Worm (Caenorhabditis elegans) whole organism, L3 larva: ENCODE results near the gene nog-1.
A peak's percentile ranks its signal among the peaks of the same experiment; 100 is the strongest.

ENCODE experiments used
- R02D3.7 ChIP-seq: fragments of 150-350 bp; optimal IDR thresholded peaks from 2 replicates; lab custom pipeline; 2014; ENCODE audit warnings: missing biosample characterization, missing genetic modification characterization
- aly-2 ChIP-seq: fragments of 150-350 bp; optimal IDR thresholded peaks from 2 replicates; lab custom pipeline; 2014; ENCODE audit warnings: missing biosample characterization, missing genetic modification characterization
- ama-1 ChIP-seq: fragments of 150-350 bp; optimal IDR thresholded peaks from 2 replicates; lab custom pipeline; 2018
- ceh-16 ChIP-seq: sonication (generic microtip); optimal IDR thresholded peaks from 2 replicates; lab custom pipeline; 2017; ENCODE audit warnings: missing biosample characterization, missing genetic modification characterization
- ceh-28 ChIP-seq: fragments of 150-350 bp; optimal IDR thresholded peaks from 2 replicates; lab custom pipeline; 2014; ENCODE audit warnings: missing biosample characterization, missing genetic modification reagents, missing genetic modification characterization
- ceh-82 ChIP-seq: fragments of 150-350 bp; optimal IDR thresholded peaks from 2 replicates; lab custom pipeline; 2014; ENCODE audit warnings: missing biosample characterization, missing genetic modification characterization
- ceh-9 ChIP-seq: sonication (generic microtip); optimal IDR thresholded peaks from 2 replicates; lab custom pipeline; 2018; ENCODE audit warnings: missing biosample characterization, missing genetic modification characterization
- egl-27 ChIP-seq: sonication (generic microtip); optimal IDR thresholded peaks from 4 replicates; lab custom pipeline; 2017; ENCODE audit warnings: missing biosample characterization, missing genetic modification reagents, missing genetic modification characterization
- egl-5 ChIP-seq: fragments of 150-350 bp; optimal IDR thresholded peaks from 2 replicates; lab custom pipeline; 2017; ENCODE audit warnings: missing biosample characterization, missing genetic modification reagents, missing genetic modification characterization, inconsistent platforms
- elt-1 ChIP-seq: fragments of 150-350 bp; optimal IDR thresholded peaks from 2 replicates; lab custom pipeline; 2014; ENCODE audit warnings: missing biosample characterization, missing genetic modification characterization
- elt-2 ChIP-seq: sonication (generic microtip); optimal IDR thresholded peaks from 2 replicates; lab custom pipeline; 2016; ENCODE audit warnings: missing genetic modification reagents, mild to moderate bottlenecking, missing genetic modification characterization, missing compliant biosample characterization
- elt-3 ChIP-seq, 3 experiments: fragments of 150-350 bp in 1 of 3; sonication (generic microtip) in 2 of 3; optimal IDR thresholded peaks; 2 replicates in 2 of 3; 4 replicates in 1 of 3; lab custom pipeline; 2014 to 2017; ENCODE audit warnings: missing biosample characterization in 3 of 3, missing genetic modification characterization in 3 of 3
- fkh-10 ChIP-seq: sonication (generic microtip); optimal IDR thresholded peaks from 2 replicates; lab custom pipeline; 2017; ENCODE audit warnings: missing biosample characterization, missing genetic modification reagents, missing genetic modification characterization
- fkh-2 ChIP-seq: fragments of 150-350 bp; optimal IDR thresholded peaks from 2 replicates; lab custom pipeline; 2014; ENCODE audit warnings: missing biosample characterization, missing genetic modification reagents, missing genetic modification characterization
- fos-1 ChIP-seq: fragments of 150-350 bp; optimal IDR thresholded peaks from 2 replicates; lab custom pipeline; 2014; ENCODE audit warnings: missing biosample characterization, missing genetic modification characterization
- hmg-11 ChIP-seq: sonication (generic microtip); optimal IDR thresholded peaks from 2 replicates; lab custom pipeline; 2016; ENCODE audit warnings: missing genetic modification characterization, missing compliant biosample characterization
- jun-1 ChIP-seq: fragments of 150-350 bp; optimal IDR thresholded peaks from 2 replicates; lab custom pipeline; 2014; ENCODE audit warnings: missing biosample characterization, missing genetic modification reagents, missing genetic modification characterization
- lin-15B ChIP-seq: fragments of 150-350 bp; optimal IDR thresholded peaks from 2 replicates; lab custom pipeline; 2014; ENCODE audit warnings: missing biosample characterization, missing genetic modification characterization
- lin-39 ChIP-seq: fragments of 150-350 bp; optimal IDR thresholded peaks from 2 replicates; lab custom pipeline; 2018; ENCODE audit warnings: missing biosample characterization, missing genetic modification reagents, missing genetic modification characterization
- lsy-12 ChIP-seq: sonication (generic microtip); optimal IDR thresholded peaks from 2 replicates; lab custom pipeline; 2016; ENCODE audit warnings: mild to moderate bottlenecking, missing genetic modification characterization, missing compliant biosample characterization
- mdl-1 ChIP-seq: fragments of 150-350 bp; optimal IDR thresholded peaks from 2 replicates; lab custom pipeline; 2014; ENCODE audit warnings: missing biosample characterization, missing genetic modification characterization
- nfya-1 ChIP-seq: sonication (generic microtip); optimal IDR thresholded peaks from 2 replicates; lab custom pipeline; 2017; ENCODE audit warnings: missing genetic modification characterization, mild to moderate bottlenecking, missing compliant biosample characterization, antibody characterized with exemption, moderate library complexity; ENCODE audit not compliant: insufficient read depth
- nhr-11 ChIP-seq: fragments of 150-350 bp; optimal IDR thresholded peaks from 2 replicates; lab custom pipeline; 2014; ENCODE audit warnings: missing biosample characterization, missing genetic modification characterization
- nhr-12 ChIP-seq: fragments of 150-350 bp; optimal IDR thresholded peaks from 2 replicates; lab custom pipeline; 2014; ENCODE audit warnings: missing biosample characterization, missing genetic modification characterization
- nhr-23 ChIP-seq: fragments of 150-350 bp; optimal IDR thresholded peaks from 2 replicates; lab custom pipeline; 2014; ENCODE audit warnings: missing biosample characterization, missing genetic modification reagents, missing genetic modification characterization
- nhr-237 ChIP-seq: fragments of 150-350 bp; optimal IDR thresholded peaks from 2 replicates; lab custom pipeline; 2014; ENCODE audit warnings: missing biosample characterization, missing genetic modification characterization
- nhr-25 ChIP-seq: sonication (generic microtip); optimal IDR thresholded peaks from 2 replicates; lab custom pipeline; 2017; ENCODE audit warnings: missing biosample characterization, missing genetic modification characterization
- nhr-28 ChIP-seq: fragments of 150-350 bp; optimal IDR thresholded peaks from 2 replicates; lab custom pipeline; 2014; ENCODE audit warnings: missing biosample characterization, missing genetic modification characterization
- nhr-43 ChIP-seq: sonication (generic microtip); optimal IDR thresholded peaks from 2 replicates; lab custom pipeline; 2016; ENCODE audit warnings: mild to moderate bottlenecking, missing genetic modification characterization, missing compliant biosample characterization; ENCODE audit not compliant: poor library complexity, severe bottlenecking
- nhr-77 ChIP-seq: fragments of 150-350 bp; optimal IDR thresholded peaks from 2 replicates; lab custom pipeline; 2014; ENCODE audit warnings: missing biosample characterization, missing genetic modification characterization
- pha-4 ChIP-seq: fragments of 150-350 bp; optimal IDR thresholded peaks from 2 replicates; lab custom pipeline; 2014; ENCODE audit warnings: missing biosample characterization, missing genetic modification reagents, missing genetic modification characterization
- pqm-1 ChIP-seq: fragments of 150-350 bp; optimal IDR thresholded peaks from 2 replicates; lab custom pipeline; 2017; ENCODE audit warnings: missing biosample characterization, missing genetic modification characterization, inconsistent platforms
- sea-2 ChIP-seq: fragments of 150-350 bp; sonication (generic microtip); optimal IDR thresholded peaks from 4 replicates; lab custom pipeline; 2014; ENCODE audit warnings: missing biosample characterization, missing genetic modification reagents, missing genetic modification characterization
- skn-1 ChIP-seq: fragments of 150-350 bp; optimal IDR thresholded peaks from 2 replicates; lab custom pipeline; 2014; ENCODE audit warnings: missing biosample characterization, missing genetic modification characterization
- snpc-4 ChIP-seq: fragments of 150-350 bp; optimal IDR thresholded peaks from 2 replicates; lab custom pipeline; 2014; ENCODE audit warnings: missing biosample characterization, missing genetic modification characterization
- tbx-2 ChIP-seq: sonication (generic microtip); optimal IDR thresholded peaks from 2 replicates; lab custom pipeline; 2016; ENCODE audit warnings: mild to moderate bottlenecking, missing genetic modification characterization, missing compliant biosample characterization
- unc-62 ChIP-seq: fragments of 150-350 bp; sonication (generic microtip); optimal IDR thresholded peaks from 4 replicates; lab custom pipeline; 2014; ENCODE audit warnings: missing biosample characterization, missing genetic modification reagents, missing genetic modification characterization
- zag-1 ChIP-seq: fragments of 150-350 bp; optimal IDR thresholded peaks from 2 replicates; lab custom pipeline; 2014; ENCODE audit warnings: missing biosample characterization, missing genetic modification characterization
- ztf-11 ChIP-seq: fragments of 150-350 bp; optimal IDR thresholded peaks from 2 replicates; lab custom pipeline; 2014; ENCODE audit warnings: missing biosample characterization, missing genetic modification characterization

The nog-1 gene

ce11 chrIV:377791-378190, 15.9 kb upstream of the nog-1 start:
- TF ChIP-seq nhr-25 (tag; lab: Kevin White, UChicago) = peak; percentile 51
- TF ChIP-seq pqm-1 (tag; lab: Kevin White, UChicago) = no peak
- no peak for TF ChIP-seq sea-2 (GFP tag; lab: Kevin White, UChicago)

ce11 chrIV:378367-378766, 15.3 kb upstream of the nog-1 start:
- TF ChIP-seq egl-27 (tag; lab: Kevin White, UChicago) (no peak), ceh-9 (tag; lab: Kevin White, UChicago) (no peak), pha-4 (tag; lab: Kevin White, UChicago) (peak; percentile 9), ama-1 (no peak), R02D3.7 (no peak), elt-3 (tag; optimal IDR thresholded peaks at IDR 0.05; lab: Kevin White, UChicago) (no peak), egl-5 (peak; percentile 17), nhr-28 (tag; lab: Kevin White, UChicago) (no peak), nhr-12 (tag; lab: Kevin White, UChicago) (no peak), elt-2 (peak; percentile 43), fkh-2 (tag; lab: Kevin White, UChicago) (no peak), pqm-1 (tag; lab: Kevin White, UChicago) (peak; percentile 18)

ce11 chrIV:378838-379237, 14.8 kb upstream of the nog-1 start:
- no peak for TF ChIP-seq fkh-10 (GFP tag; lab: Kevin White, UChicago)

- TF ChIP-seq fkh-2 (tag; lab: Kevin White, UChicago) = no peak
- no peak for TF ChIP-seq ztf-11 (tag; lab: Kevin White, UChicago)
These were observed 14.1 kb upstream of the nog-1 start for ce11 chrIV:379605-380004.

ce11 chrIV:383135-383731, 10.4 kb upstream of the nog-1 start, which contains the start of gene spl-1:
TSS of gene spl-1 (minus strand) at chrIV:383185.
- TF ChIP-seq lin-15B (tag; lab: Kevin White, UChicago) = no peak
- no peak for TF ChIP-seq mdl-1 (tag; lab: Kevin White, UChicago)
- no peak for TF ChIP-seq snpc-4
- TF ChIP-seq nfya-1 = no peak
- TF ChIP-seq egl-5 = no peak
- TF ChIP-seq fos-1 (tag; lab: Kevin White, UChicago) = no peak
- TF ChIP-seq R02D3.7 = no peak
- TF ChIP-seq fkh-2 (tag; lab: Kevin White, UChicago) = no peak
- TF ChIP-seq pqm-1 (tag; lab: Kevin White, UChicago) = peak; percentile 85
- no peak for TF ChIP-seq lsy-12 (tag; lab: Kevin White, UChicago)
- TF ChIP-seq pha-4 (tag; lab: Kevin White, UChicago) = peak; percentile 65
- no peak for TF ChIP-seq elt-3 (tag; optimal IDR thresholded peaks at IDR 0.05; lab: Kevin White, UChicago)
- TF ChIP-seq nhr-25 (tag; lab: Kevin White, UChicago) = no peak
- no peak for TF ChIP-seq zag-1
- TF ChIP-seq elt-2 = peak; percentile 79
- no peak for TF ChIP-seq nhr-237
- TF ChIP-seq ztf-11 (tag; lab: Kevin White, UChicago) = no peak
- no peak for TF ChIP-seq unc-62 (GFP tag; lab: Kevin White, UChicago)
- no peak for TF ChIP-seq aly-2 (tag; lab: Kevin White, UChicago)
- no peak for TF ChIP-seq nhr-23 (tag; lab: Kevin White, UChicago)
- no peak for TF ChIP-seq ceh-82 (tag; lab: Kevin White, UChicago)

ce11 chrIV:385150-385937, 8.3 kb upstream of the nog-1 start, which contains the start of gene rps-24:
TSS of gene rps-24 (plus strand) at chrIV:385887.
- TF ChIP-seq nhr-43 (tag; lab: Kevin White, UChicago) = peak; percentile 82
- peak; percentile 89 for TF ChIP-seq lsy-12 (tag; lab: Kevin White, UChicago)
- peak; percentile 90 for TF ChIP-seq lin-15B (tag; lab: Kevin White, UChicago)
- peak; percentile 41 for TF ChIP-seq ceh-16 (tag; lab: Kevin White, UChicago)
- peak; percentile 66 for TF ChIP-seq skn-1 (tag; lab: Kevin White, UChicago)
- peak; percentile 93 for TF ChIP-seq lin-39 (tag; lab: Kevin White, UChicago)
- TF ChIP-seq fkh-10 (GFP tag; lab: Kevin White, UChicago) = peak; percentile 61
- TF ChIP-seq nfya-1 = peak; percentile 90
- peak; percentile 71 for TF ChIP-seq snpc-4
- TF ChIP-seq elt-1 (tag; lab: Kevin White, UChicago) = peak; percentile 9
- TF ChIP-seq jun-1 = peak; percentile 78
- TF ChIP-seq nhr-77 (tag; lab: Kevin White, UChicago) = peak; percentile 58
- peak in 1 of 3 experiments; percentile 2 for TF ChIP-seq elt-3 (tag; optimal IDR thresholded peaks at IDR 0.05; lab: Kevin White, UChicago)
- peak; percentile 68 for TF ChIP-seq elt-2
- peak; percentile 63 for TF ChIP-seq ceh-28 (tag; lab: Kevin White, UChicago)
- peak; percentile 78 for TF ChIP-seq hmg-11 (tag; lab: Kevin White, UChicago)
- TF ChIP-seq tbx-2 = peak; percentile 70
- TF ChIP-seq egl-5 = peak; percentile 76
- peak; percentile 29 for TF ChIP-seq pqm-1 (tag; lab: Kevin White, UChicago)
- TF ChIP-seq nhr-25 (tag; lab: Kevin White, UChicago) = peak; percentile 95
- TF ChIP-seq nhr-11 = peak; percentile 33
- peak; percentile 94 for TF ChIP-seq nhr-23 (tag; lab: Kevin White, UChicago)
- TF ChIP-seq ceh-82 (tag; lab: Kevin White, UChicago) = peak; percentile 57
